Worm (Caenorhabditis elegans) whole organism, mixed stage, embryonic: ENCODE measurements around the gene srz-79.

Source experiments
- ces-1 ChIP-seq: fragments of 150-350 bp; optimal IDR thresholded peaks from 2 replicates; lab custom pipeline; 2014; ENCODE audit warnings: missing biosample characterization, missing genetic modification reagents, missing genetic modification characterization
- elt-1 ChIP-seq: sonication (generic microtip); optimal IDR thresholded peaks from 2 replicates; lab custom pipeline; 2017; ENCODE audit warnings: missing genetic modification characterization, mild to moderate bottlenecking, missing compliant biosample characterization, antibody characterized with exemption, moderate library complexity, borderline replicate concordance; ENCODE audit not compliant: insufficient read depth
- elt-3 ChIP-seq: fragments of 150-350 bp; optimal IDR thresholded peaks from 2 replicates; lab custom pipeline; 2014; ENCODE audit warnings: missing biosample characterization, missing genetic modification characterization
- mls-2 ChIP-seq: sonication (generic microtip); optimal IDR thresholded peaks from 2 replicates; lab custom pipeline; 2016; ENCODE audit warnings: mild to moderate bottlenecking, missing genetic modification characterization, moderate library complexity, missing compliant biosample characterization
- nhr-237 ChIP-seq: fragments of 150-350 bp; optimal IDR thresholded peaks from 2 replicates; lab custom pipeline; 2014; ENCODE audit warnings: missing biosample characterization, missing genetic modification characterization
- nhr-28 ChIP-seq: fragments of 150-350 bp; optimal IDR thresholded peaks from 2 replicates; lab custom pipeline; 2014; ENCODE audit warnings: missing biosample characterization, missing genetic modification characterization
- nhr-76 ChIP-seq: sonication (generic microtip); optimal IDR thresholded peaks from 2 replicates; lab custom pipeline; 2017; ENCODE audit warnings: missing biosample characterization, missing genetic modification characterization
- pha-4 ChIP-seq: fragments of 150-350 bp; optimal IDR thresholded peaks from 2 replicates; lab custom pipeline; 2018; ENCODE audit warnings: missing biosample characterization, missing genetic modification reagents, missing genetic modification characterization
- tbx-8 ChIP-seq: fragments of 200-800 bp; sonication (Bioruptor generic); optimal IDR thresholded peaks from 2 replicates; lab custom pipeline; 2018; ENCODE audit warnings: mild to moderate bottlenecking, missing genetic modification characterization, moderate library complexity, missing compliant biosample characterization
- unc-39 ChIP-seq: fragments of 150-350 bp; optimal IDR thresholded peaks from 2 replicates; lab custom pipeline; 2014; ENCODE audit warnings: missing biosample characterization, missing genetic modification characterization
- unc-62 ChIP-seq: fragments of 150-350 bp; optimal IDR thresholded peaks from 2 replicates; lab custom pipeline; 2014; ENCODE audit warnings: missing biosample characterization, missing genetic modification reagents, missing genetic modification characterization

ce11 chrIV:3524584-3525020 is 31.2 kb downstream of the srz-79 start:
- no peak for TF ChIP-seq elt-3 (tag; lab: Kevin White, UChicago)
- TF ChIP-seq nhr-76 (tag; lab: Kevin White, UChicago) = no peak
- no peak for TF ChIP-seq pha-4 (tag; lab: Kevin White, UChicago)
- peak; percentile 88 for TF ChIP-seq mls-2 (tag; lab: Kevin White, UChicago)
- TF ChIP-seq nhr-237 = no peak
- TF ChIP-seq nhr-28 (tag; lab: Kevin White, UChicago) = peak; percentile 5
- TF ChIP-seq unc-39 (tag; lab: Kevin White, UChicago) = peak; percentile 26
- TF ChIP-seq tbx-8 (GFP tag; lab: Kevin White, UChicago) = peak; percentile 54
- TF ChIP-seq ces-1 (GFP tag; lab: Kevin White, UChicago) = no peak
- no peak for TF ChIP-seq elt-1 (tag; lab: Kevin White, UChicago)
- TF ChIP-seq unc-62 (GFP tag; lab: Kevin White, UChicago) = peak; percentile 17
